Worm (Caenorhabditis elegans) whole organism, L3 larva: ENCODE results near the gene T05H4.4.

Experiments used
- ZK546.5 ChIP-seq: sonication (generic microtip); optimal IDR thresholded peaks from 2 replicates; lab custom pipeline; 2017; ENCODE audit warnings: missing biosample characterization, missing genetic modification characterization
- ama-1 ChIP-seq: fragments of 150-350 bp; optimal IDR thresholded peaks from 2 replicates; lab custom pipeline; 2018
- daf-12 ChIP-seq: fragments of 150-350 bp; optimal IDR thresholded peaks from 2 replicates; lab custom pipeline; 2014; ENCODE audit warnings: missing biosample characterization, missing genetic modification reagents, missing genetic modification characterization
- egl-27 ChIP-seq: sonication (generic microtip); optimal IDR thresholded peaks from 4 replicates; lab custom pipeline; 2017; ENCODE audit warnings: missing biosample characterization, missing genetic modification reagents, missing genetic modification characterization
- fkh-2 ChIP-seq: fragments of 150-350 bp; optimal IDR thresholded peaks from 2 replicates; lab custom pipeline; 2014; ENCODE audit warnings: missing biosample characterization, missing genetic modification reagents, missing genetic modification characterization
- lin-39 ChIP-seq: fragments of 150-350 bp; optimal IDR thresholded peaks from 2 replicates; lab custom pipeline; 2018; ENCODE audit warnings: missing biosample characterization, missing genetic modification reagents, missing genetic modification characterization
- nfya-1 ChIP-seq: sonication (generic microtip); optimal IDR thresholded peaks from 2 replicates; lab custom pipeline; 2017; ENCODE audit warnings: missing genetic modification characterization, mild to moderate bottlenecking, missing compliant biosample characterization, antibody characterized with exemption, moderate library complexity; ENCODE audit not compliant: insufficient read depth
- nhr-77 ChIP-seq: fragments of 150-350 bp; optimal IDR thresholded peaks from 2 replicates; lab custom pipeline; 2014; ENCODE audit warnings: missing biosample characterization, missing genetic modification characterization
- unc-62 ChIP-seq: fragments of 150-350 bp; sonication (generic microtip); optimal IDR thresholded peaks from 4 replicates; lab custom pipeline; 2014; ENCODE audit warnings: missing biosample characterization, missing genetic modification reagents, missing genetic modification characterization
- zag-1 ChIP-seq: fragments of 150-350 bp; optimal IDR thresholded peaks from 2 replicates; lab custom pipeline; 2014; ENCODE audit warnings: missing biosample characterization, missing genetic modification characterization

ce11 chrV:6436332-6436731, 2.4 kb upstream of the T05H4.4 start, which contains the start of gene hpo-19:
- TF ChIP-seq nhr-77 = no peak
- TF ChIP-seq zag-1 = no peak
- no peak for TF ChIP-seq egl-27 (tag; lab: Kevin White, UChicago)
- TF ChIP-seq nfya-1 = no peak
- no peak for TF ChIP-seq ZK546.5 (tag; lab: Kevin White, UChicago)
- no peak for TF ChIP-seq unc-62 (GFP tag; lab: Kevin White, UChicago)
- TF ChIP-seq lin-39 = no peak
- TF ChIP-seq daf-12 (tag; lab: Kevin White, UChicago) = no peak
- no peak for TF ChIP-seq fkh-2 (tag; lab: Kevin White, UChicago)
- no peak for TF ChIP-seq ama-1 (lab: Kevin White, UChicago)
